Fruit fly (Drosophila melanogaster) Kc167 (cell line): ENCODE data around the gene Vps36.

Experiments used
- Sin3A ChIP-seq: fragments of >200 bp; optimal IDR thresholded peaks from 2 replicates; lab custom pipeline; 2018; ENCODE audit warnings: missing external identifiers
- h ChIP-seq: fragments of >200 bp; optimal IDR thresholded peaks from 3 replicates; lab custom pipeline; 2018; ENCODE audit warnings: missing external identifiers
- insv ChIP-seq: fragments of >200 bp; optimal IDR thresholded peaks from 3 replicates; lab custom pipeline; 2018; ENCODE audit warnings: missing external identifiers
- ttk ChIP-seq: sonication (Bioruptor generic); optimal IDR thresholded peaks from 2 replicates; lab custom pipeline; 2017; ENCODE audit warnings: missing external identifiers

- no peak for TF ChIP-seq insv (lab: Kevin White, UChicago)
- no peak for TF ChIP-seq h
- TF ChIP-seq ttk (lab: Kevin White, UChicago) = no peak
- no peak for TF ChIP-seq Sin3A (lab: Kevin White, UChicago)
These were observed 15.1 kb downstream of the Vps36 start for dm6 chr3L:13497720-13498355.
